Worm (Caenorhabditis elegans) whole organism, L2 larva: ENCODE results near the gene hrg-1.

ENCODE experiments used
- F13H6.1 ChIP-seq: sonication (generic microtip); optimal IDR thresholded peaks from 2 replicates; lab custom pipeline; 2016; ENCODE audit warnings: missing genetic modification characterization, missing compliant biosample characterization
- R02D3.7 ChIP-seq: fragments of 150-350 bp; optimal IDR thresholded peaks from 2 replicates; lab custom pipeline; 2014; ENCODE audit warnings: missing biosample characterization, missing genetic modification characterization
- Y55F3AM.14 ChIP-seq: fragments of 200-800 bp; sonication (Bioruptor generic); optimal IDR thresholded peaks from 2 replicates; lab custom pipeline; 2018; ENCODE audit warnings: mild to moderate bottlenecking, missing genetic modification characterization, missing compliant biosample characterization
- ZK546.5 ChIP-seq: sonication (generic microtip); optimal IDR thresholded peaks from 2 replicates; lab custom pipeline; 2017; ENCODE audit warnings: missing biosample characterization, missing genetic modification characterization
- alr-1 ChIP-seq: fragments of 150-350 bp; optimal IDR thresholded peaks from 2 replicates; lab custom pipeline; 2014; ENCODE audit warnings: missing biosample characterization, missing genetic modification characterization
- aly-2 ChIP-seq: fragments of 150-350 bp; optimal IDR thresholded peaks from 2 replicates; lab custom pipeline; 2014; ENCODE audit warnings: missing biosample characterization, missing genetic modification characterization
- ama-1 ChIP-seq: fragments of 150-350 bp; optimal IDR thresholded peaks from 2 replicates; lab custom pipeline; 2018; ENCODE audit warnings: inconsistent platforms
- blmp-1 ChIP-seq: sonication (generic microtip); optimal IDR thresholded peaks from 2 replicates; lab custom pipeline; 2017; ENCODE audit warnings: missing genetic modification characterization, mild to moderate bottlenecking, missing compliant biosample characterization, antibody characterized with exemption, moderate library complexity; ENCODE audit not compliant: insufficient read depth
- ceh-82 ChIP-seq: fragments of 150-350 bp; optimal IDR thresholded peaks from 2 replicates; lab custom pipeline; 2014; ENCODE audit warnings: missing biosample characterization, missing genetic modification characterization
- crh-2 ChIP-seq: sonication (generic microtip); optimal IDR thresholded peaks from 2 replicates; lab custom pipeline; 2017; ENCODE audit warnings: missing biosample characterization, missing genetic modification characterization
- dmd-4 ChIP-seq: sonication (generic microtip); optimal IDR thresholded peaks from 2 replicates; lab custom pipeline; 2017; ENCODE audit warnings: missing biosample characterization, missing genetic modification characterization
- elt-1 ChIP-seq: fragments of 150-350 bp; optimal IDR thresholded peaks from 2 replicates; lab custom pipeline; 2014; ENCODE audit warnings: missing biosample characterization, missing genetic modification characterization
- elt-3 ChIP-seq: sonication (generic microtip); optimal IDR thresholded peaks from 2 replicates; lab custom pipeline; 2017; ENCODE audit warnings: missing biosample characterization, missing genetic modification characterization
- fos-1 ChIP-seq: fragments of 150-350 bp; optimal IDR thresholded peaks from 2 replicates; lab custom pipeline; 2014; ENCODE audit warnings: missing biosample characterization, missing genetic modification characterization
- gmeb-1 ChIP-seq: fragments of 150-350 bp; optimal IDR thresholded peaks from 2 replicates; lab custom pipeline; 2014; ENCODE audit warnings: missing biosample characterization, missing genetic modification characterization
- lin-11 ChIP-seq: fragments of 150-350 bp; sonication (generic microtip); optimal IDR thresholded peaks from 2 replicates; lab custom pipeline; 2014; ENCODE audit warnings: missing biosample characterization, missing genetic modification characterization, inconsistent platforms, mixed read lengths
- lin-13 ChIP-seq: fragments of 150-350 bp; optimal IDR thresholded peaks from 2 replicates; lab custom pipeline; 2014; ENCODE audit warnings: missing biosample characterization, missing genetic modification reagents, missing genetic modification characterization
- lsy-2 ChIP-seq, 2 experiments: fragments of 150-350 bp in 1 of 2; sonication (generic microtip) in 1 of 2; optimal IDR thresholded peaks; 2 replicates each; lab custom pipeline; 2014 to 2017; ENCODE audit warnings: missing biosample characterization in 2 of 2, missing genetic modification characterization in 2 of 2
- mab-5 ChIP-seq: fragments of 150-350 bp; optimal IDR thresholded peaks from 2 replicates; lab custom pipeline; 2014; ENCODE audit warnings: missing biosample characterization, missing genetic modification characterization
- mdl-1 ChIP-seq, 2 experiments: fragments of 150-350 bp in 1 of 2; sonication (generic microtip) in 1 of 2; optimal IDR thresholded peaks; 2 replicates each; lab custom pipeline; 2017; ENCODE audit warnings: missing biosample characterization in 2 of 2, missing genetic modification characterization in 2 of 2
- nhr-10 ChIP-seq: sonication (generic microtip); optimal IDR thresholded peaks from 2 replicates; lab custom pipeline; 2017; ENCODE audit warnings: missing biosample characterization, missing genetic modification characterization
- nhr-12 ChIP-seq: fragments of 150-350 bp; optimal IDR thresholded peaks from 2 replicates; lab custom pipeline; 2014; ENCODE audit warnings: missing biosample characterization, missing genetic modification characterization
- nhr-129 ChIP-seq: fragments of 150-350 bp; optimal IDR thresholded peaks from 2 replicates; lab custom pipeline; 2014; ENCODE audit warnings: missing biosample characterization, missing genetic modification characterization
- nhr-21 ChIP-seq: fragments of 150-350 bp; optimal IDR thresholded peaks from 2 replicates; lab custom pipeline; 2014; ENCODE audit warnings: missing biosample characterization, missing genetic modification characterization
- nhr-23 ChIP-seq: fragments of 150-350 bp; optimal IDR thresholded peaks from 2 replicates; lab custom pipeline; 2014; ENCODE audit warnings: missing biosample characterization, missing genetic modification reagents, missing genetic modification characterization
- nhr-237 ChIP-seq: fragments of 150-350 bp; optimal IDR thresholded peaks from 2 replicates; lab custom pipeline; 2014; ENCODE audit warnings: missing biosample characterization, missing genetic modification characterization
- nhr-25 ChIP-seq: fragments of 150-350 bp; sonication (generic microtip); optimal IDR thresholded peaks from 3 replicates; lab custom pipeline; 2014; ENCODE audit warnings: missing biosample characterization, missing genetic modification characterization
- nhr-6 ChIP-seq: fragments of 150-350 bp; optimal IDR thresholded peaks from 2 replicates; lab custom pipeline; 2014; ENCODE audit warnings: missing biosample characterization, missing genetic modification characterization
- nhr-77 ChIP-seq: fragments of 150-350 bp; optimal IDR thresholded peaks from 2 replicates; lab custom pipeline; 2014; ENCODE audit warnings: missing biosample characterization, missing genetic modification characterization
- peb-1 ChIP-seq: fragments of 150-350 bp; optimal IDR thresholded peaks from 2 replicates; lab custom pipeline; 2014; ENCODE audit warnings: missing biosample characterization, missing genetic modification characterization
- sem-4 ChIP-seq: fragments of 150-350 bp; optimal IDR thresholded peaks from 2 replicates; lab custom pipeline; 2014; ENCODE audit warnings: missing biosample characterization, missing genetic modification reagents, missing genetic modification characterization
- skn-1 ChIP-seq: sonication (generic microtip); optimal IDR thresholded peaks from 2 replicates; lab custom pipeline; 2017; ENCODE audit warnings: missing biosample characterization, missing genetic modification characterization
- sma-3 ChIP-seq: sonication (generic microtip); optimal IDR thresholded peaks from 2 replicates; lab custom pipeline; 2016; ENCODE audit warnings: missing genetic modification reagents, missing genetic modification characterization, missing compliant biosample characterization
- sma-9 ChIP-seq, 2 experiments: fragments of 150-350 bp in 1 of 2; sonication (generic microtip) in 1 of 2; optimal IDR thresholded peaks; 2 replicates each; lab custom pipeline; 2014 to 2016; ENCODE audit warnings: missing genetic modification characterization in 2 of 2, mild to moderate bottlenecking in 1 of 2, missing biosample characterization in 1 of 2, missing compliant biosample characterization in 1 of 2, missing genetic modification reagents in 1 of 2, moderate library complexity in 1 of 2
- snpc-4 ChIP-seq: fragments of 150-350 bp; optimal IDR thresholded peaks from 2 replicates; lab custom pipeline; 2014; ENCODE audit warnings: missing biosample characterization, missing genetic modification characterization
- unc-39 ChIP-seq: fragments of 150-350 bp; optimal IDR thresholded peaks from 2 replicates; lab custom pipeline; 2014; ENCODE audit warnings: missing biosample characterization, missing genetic modification characterization
- unc-55 ChIP-seq: fragments of 150-350 bp; sonication (generic microtip); optimal IDR thresholded peaks from 3 replicates; lab custom pipeline; 2014; ENCODE audit warnings: missing biosample characterization, missing genetic modification reagents, missing genetic modification characterization
- unc-62 ChIP-seq: fragments of 150-350 bp; optimal IDR thresholded peaks from 2 replicates; lab custom pipeline; 2014; ENCODE audit warnings: missing biosample characterization, missing genetic modification reagents, missing genetic modification characterization
- ztf-1 ChIP-seq: fragments of 200-800 bp; sonication (Bioruptor generic); conservative IDR thresholded peaks from 2 replicates; pipeline ENCODE4 v1.3.6; 2022; ENCODE audit warnings: missing genetic modification characterization, missing compliant biosample characterization
- ztf-11 ChIP-seq: sonication (generic microtip); optimal IDR thresholded peaks from 2 replicates; lab custom pipeline; 2017; ENCODE audit warnings: missing biosample characterization, missing genetic modification characterization
- ztf-4 ChIP-seq: fragments of 150-350 bp; optimal IDR thresholded peaks from 2 replicates; lab custom pipeline; 2014; ENCODE audit warnings: missing biosample characterization, missing genetic modification characterization

The hrg-1 gene

ce11 chrX:4008922-4009321 lies 7.1 kb downstream of the hrg-1 start:
- TF ChIP-seq nhr-6, result no peak
- TF ChIP-seq ztf-1 (GFP tag; lab: Robert Waterston, UW), result no peak
- no peak for TF ChIP-seq sem-4 (tag; lab: Kevin White, UChicago)
- TF ChIP-seq nhr-21 (tag; lab: Kevin White, UChicago), result no peak
- peak; percentile 82 for TF ChIP-seq crh-2 (tag; lab: Kevin White, UChicago)
- no peak for TF ChIP-seq mab-5
- TF ChIP-seq skn-1 (tag; lab: Kevin White, UChicago), result peak; percentile 77
- TF ChIP-seq nhr-12 (tag; lab: Kevin White, UChicago), result no peak
- TF ChIP-seq snpc-4 (tag; lab: Kevin White, UChicago), result no peak
- TF ChIP-seq lin-13 (GFP tag; lab: Kevin White, UChicago), result no peak
- peak; percentile 99 for TF ChIP-seq nhr-129 (tag; lab: Kevin White, UChicago)
- peak; percentile 63 for TF ChIP-seq sma-9 (GFP tag; optimal IDR thresholded peaks at IDR 0.05; lab: Kevin White, UChicago)
- TF ChIP-seq sma-9 (tag; optimal IDR thresholded peaks at IDR 0.05; lab: Kevin White, UChicago), result no peak
- no peak for TF ChIP-seq nhr-23 (tag; lab: Kevin White, UChicago)
- no peak for TF ChIP-seq ama-1 (lab: Kevin White, UChicago)
- peak; percentile 15 for TF ChIP-seq sma-3 (GFP tag; lab: Kevin White, UChicago)
- TF ChIP-seq nhr-77, result no peak
- TF ChIP-seq elt-3, result no peak
- no peak for TF ChIP-seq ZK546.5 (tag; lab: Kevin White, UChicago)
- no peak for TF ChIP-seq nhr-237
- no peak for TF ChIP-seq peb-1 (tag; lab: Kevin White, UChicago)
- peak; percentile 51 for TF ChIP-seq gmeb-1 (tag; lab: Kevin White, UChicago)
- no peak for TF ChIP-seq elt-1 (tag; lab: Kevin White, UChicago)
- TF ChIP-seq ztf-11 (tag; lab: Kevin White, UChicago), result no peak
- no peak for TF ChIP-seq mdl-1 (tag; optimal IDR thresholded peaks at IDR 0.05; lab: Kevin White, UChicago)
- TF ChIP-seq dmd-4, result no peak
- TF ChIP-seq lin-11 (tag; lab: Kevin White, UChicago), result no peak
- peak; percentile 98 for TF ChIP-seq fos-1 (tag; lab: Kevin White, UChicago)
- no peak for TF ChIP-seq unc-62
- no peak for TF ChIP-seq R02D3.7 (tag; lab: Kevin White, UChicago)
- no peak for TF ChIP-seq alr-1 (tag; lab: Kevin White, UChicago)
- no peak for TF ChIP-seq aly-2 (tag; lab: Kevin White, UChicago)
- no peak for TF ChIP-seq nhr-10 (tag; lab: Kevin White, UChicago)
- peak; percentile 35 for TF ChIP-seq F13H6.1 (tag; lab: Kevin White, UChicago)
- TF ChIP-seq ztf-4 (tag; lab: Kevin White, UChicago), result no peak
- TF ChIP-seq blmp-1 (tag; lab: Kevin White, UChicago), result no peak
- TF ChIP-seq Y55F3AM.14 (GFP tag; lab: Kevin White, UChicago), result no peak
- TF ChIP-seq nhr-25 (tag; lab: Kevin White, UChicago), result no peak
- no peak for TF ChIP-seq ceh-82
- TF ChIP-seq, all 48 proteins: peak for 8

- peak; percentile 71 for TF ChIP-seq sma-3 (GFP tag; lab: Kevin White, UChicago)
- peak; percentile 69 for TF ChIP-seq crh-2 (tag; lab: Kevin White, UChicago)
- TF ChIP-seq lin-11 (tag; lab: Kevin White, UChicago), result no peak
- no peak for TF ChIP-seq unc-39 (tag; lab: Kevin White, UChicago)
- TF ChIP-seq nhr-25 (tag; lab: Kevin White, UChicago), result peak; percentile 73
- peak; percentile 76 for TF ChIP-seq sma-9 (GFP tag; optimal IDR thresholded peaks at IDR 0.05; lab: Kevin White, UChicago)
- no peak for TF ChIP-seq sma-9 (tag; optimal IDR thresholded peaks at IDR 0.05; lab: Kevin White, UChicago)
- peak; percentile 5 for TF ChIP-seq F13H6.1 (tag; lab: Kevin White, UChicago)
- peak; percentile 41 for TF ChIP-seq lin-13 (GFP tag; lab: Kevin White, UChicago)
- peak; percentile 27 for TF ChIP-seq nhr-21 (tag; lab: Kevin White, UChicago)
- no peak for TF ChIP-seq nhr-12 (tag; lab: Kevin White, UChicago)
- no peak for TF ChIP-seq unc-55 (GFP tag; lab: Kevin White, UChicago)
- TF ChIP-seq gmeb-1 (tag; lab: Kevin White, UChicago), result peak; percentile 72
- TF ChIP-seq ceh-82, result no peak
- peak in 1 of 2 experiments; percentile 34 for TF ChIP-seq lsy-2 (tag; optimal IDR thresholded peaks at IDR 0.05; lab: Kevin White, UChicago)
- peak; percentile 92 for TF ChIP-seq fos-1 (tag; lab: Kevin White, UChicago)
- peak; percentile 100 for TF ChIP-seq nhr-129 (tag; lab: Kevin White, UChicago)
- peak; percentile 66 for TF ChIP-seq skn-1 (tag; lab: Kevin White, UChicago)
Measured at ce11 chrX:4007724-4008123, 8.3 kb downstream of the hrg-1 start.
